Fruit fly (Drosophila melanogaster) whole organism, embryonic: ENCODE data around the gene Nepl3.

Source experiments
- Asciz ChIP-seq: fragments of 200-800 bp; sonication (Bioruptor generic); optimal IDR thresholded peaks from 2 replicates; lab custom pipeline; 2017; ENCODE audit warnings: missing biosample characterization, mild to moderate bottlenecking, missing genetic modification characterization, missing genetic modification reagents
- C15 ChIP-seq: fragments of 200-800 bp; sonication (Bioruptor generic); IDR thresholded peaks from 3 replicates; pipeline ENCODE4 v1.3.6; 2022; ENCODE audit warnings: missing biosample characterization, missing genetic modification characterization
- CG10147 ChIP-seq: fragments of 200-800 bp; sonication (Bioruptor generic); optimal IDR thresholded peaks from 2 replicates; lab custom pipeline; 2019; ENCODE audit warnings: missing biosample characterization, mild to moderate bottlenecking, missing genetic modification characterization, moderate library complexity
- CG10321 ChIP-seq: fragments of 200-800 bp; sonication (Bioruptor generic); IDR thresholded peaks from 2 replicates; pipeline ENCODE4 v1.3.6; 2022; ENCODE audit warnings: missing biosample characterization, missing genetic modification characterization
- CG10543 ChIP-seq: fragments of 200-800 bp; sonication (Bioruptor generic); optimal IDR thresholded peaks from 3 replicates; lab custom pipeline; 2017; ENCODE audit warnings: missing biosample characterization, mild to moderate bottlenecking, missing genetic modification characterization, moderate library complexity
- CG11695 ChIP-seq: fragments of 200-800 bp; sonication (Bioruptor generic); IDR thresholded peaks from 3 replicates; pipeline ENCODE4 v1.3.6; 2022; ENCODE audit warnings: missing biosample characterization, missing genetic modification characterization
- CG11723 ChIP-seq: fragments of 200-800 bp; sonication (Bioruptor generic); optimal IDR thresholded peaks from 2 replicates; lab custom pipeline; 2017; ENCODE audit warnings: missing biosample characterization, mild to moderate bottlenecking, missing genetic modification characterization
- CG12071 ChIP-seq: fragments of 200-800 bp; sonication (Bioruptor generic); optimal IDR thresholded peaks from 3 replicates; lab custom pipeline; 2018; ENCODE audit warnings: missing biosample characterization, mild to moderate bottlenecking, missing genetic modification characterization
- CG12104 ChIP-seq: fragments of 200-800 bp; sonication (Bioruptor generic); optimal IDR thresholded peaks from 3 replicates; lab custom pipeline; 2016; ENCODE audit warnings: missing biosample characterization, missing genetic modification characterization
- CG12769 ChIP-seq: fragments of 200-800 bp; sonication (Bioruptor generic); optimal IDR thresholded peaks from 2 replicates; lab custom pipeline; 2019; ENCODE audit warnings: missing biosample characterization, mild to moderate bottlenecking, missing genetic modification characterization, moderate library complexity
- CG15269 ChIP-seq: fragments of 200-800 bp; sonication (Bioruptor generic); optimal IDR thresholded peaks from 2 replicates; lab custom pipeline; 2018; ENCODE audit warnings: missing biosample characterization, mild to moderate bottlenecking, missing genetic modification characterization, moderate library complexity
- CG15601 ChIP-seq: fragments of 200-800 bp; sonication (Bioruptor generic); optimal IDR thresholded peaks from 3 replicates; lab custom pipeline; 2019; ENCODE audit warnings: missing biosample characterization, mild to moderate bottlenecking, missing genetic modification characterization, moderate library complexity
- CG1647 ChIP-seq: fragments of 200-800 bp; sonication (Bioruptor generic); optimal IDR thresholded peaks from 3 replicates; lab custom pipeline; 2016; ENCODE audit warnings: missing biosample characterization, missing genetic modification characterization
- CG17186 ChIP-seq: fragments of 200-800 bp; sonication (Bioruptor generic); optimal IDR thresholded peaks from 3 replicates; lab custom pipeline; 2017; ENCODE audit warnings: missing biosample characterization, missing genetic modification reagents, missing genetic modification characterization
- CG17612 ChIP-seq: fragments of 200-800 bp; sonication (Bioruptor generic); IDR thresholded peaks from 2 replicates; pipeline ENCODE4 v1.3.6; 2022; ENCODE audit warnings: missing biosample characterization, missing genetic modification characterization
- CG18262 ChIP-seq: fragments of 200-800 bp; optimal IDR thresholded peaks from 3 replicates; lab custom pipeline; 2019; ENCODE audit warnings: missing biosample characterization, mild to moderate bottlenecking, missing genetic modification characterization, moderate library complexity
- CG2678 ChIP-seq: fragments of 200-800 bp; sonication (Bioruptor generic); optimal IDR thresholded peaks from 3 replicates; lab custom pipeline; 2019; ENCODE audit warnings: missing biosample characterization, mild to moderate bottlenecking, missing genetic modification characterization, moderate library complexity
- CG3163 ChIP-seq: fragments of 200-800 bp; sonication (Bioruptor generic); optimal IDR thresholded peaks from 3 replicates; lab custom pipeline; 2016; ENCODE audit warnings: missing biosample characterization, missing genetic modification characterization
- CG32532 ChIP-seq: fragments of 200-800 bp; sonication (Bioruptor generic); IDR thresholded peaks from 2 replicates; pipeline ENCODE4 v1.3.6; 2022; ENCODE audit warnings: missing biosample characterization, missing genetic modification characterization
- CG32772 ChIP-seq: fragments of 200-800 bp; sonication (Bioruptor generic); IDR thresholded peaks from 2 replicates; pipeline ENCODE4 v1.3.6; 2022; ENCODE audit warnings: missing biosample characterization, missing genetic modification characterization
- CG3281 ChIP-seq: fragments of 200-800 bp; sonication (Bioruptor generic); optimal IDR thresholded peaks from 3 replicates; lab custom pipeline; 2017; ENCODE audit warnings: missing biosample characterization, mild to moderate bottlenecking, missing genetic modification characterization
- CG6272 ChIP-seq: fragments of 200-800 bp; sonication (Bioruptor generic); IDR thresholded peaks from 2 replicates; pipeline ENCODE4 v1.3.6; 2022; ENCODE audit warnings: missing biosample characterization, missing genetic modification characterization
- CG6791 ChIP-seq: fragments of 200-800 bp; sonication (Bioruptor generic); IDR thresholded peaks from 3 replicates; pipeline ENCODE4 v1.3.6; 2022; ENCODE audit warnings: missing biosample characterization, missing genetic modification characterization; ENCODE audit not compliant: partially characterized antibody
- CG7556 ChIP-seq: fragments of 200-800 bp; sonication (Bioruptor generic); optimal IDR thresholded peaks from 2 replicates; lab custom pipeline; 2017; ENCODE audit warnings: missing biosample characterization, mild to moderate bottlenecking, missing genetic modification characterization
- CG8944 ChIP-seq: fragments of 200-800 bp; sonication (Bioruptor generic); optimal IDR thresholded peaks from 3 replicates; lab custom pipeline; 2016; ENCODE audit warnings: missing biosample characterization, missing genetic modification characterization
- CHES-1-like ChIP-seq: fragments of 200-800 bp; sonication (Bioruptor generic); optimal IDR thresholded peaks from 2 replicates; lab custom pipeline; 2016; ENCODE audit warnings: missing biosample characterization, missing genetic modification characterization
- CTCF ChIP-seq: fragments of 200-800 bp; sonication (Bioruptor generic); optimal IDR thresholded peaks from 2 replicates; lab custom pipeline; 2017; ENCODE audit warnings: missing biosample characterization, mild to moderate bottlenecking, missing genetic modification characterization, moderate library complexity
- D ChIP-seq, 2 experiments: fragments of 200-800 bp in 1 of 2; fragments of >200 bp in 1 of 2; sonication (Bioruptor generic) in 1 of 2; optimal IDR thresholded peaks; 2 replicates in 1 of 2; 3 replicates in 1 of 2; lab custom pipeline; 2017; ENCODE audit warnings: mild to moderate bottlenecking in 1 of 2, missing biosample characterization in 1 of 2, missing genetic modification characterization in 1 of 2, missing genetic modification reagents in 1 of 2
- Elba2 ChIP-seq: fragments of 200-800 bp; sonication (Bioruptor generic); optimal IDR thresholded peaks from 3 replicates; lab custom pipeline; 2016; ENCODE audit warnings: missing biosample characterization, missing genetic modification characterization
- Hey ChIP-seq: fragments of 200-800 bp; sonication (Bioruptor generic); optimal IDR thresholded peaks from 3 replicates; lab custom pipeline; 2018; ENCODE audit warnings: missing biosample characterization, mild to moderate bottlenecking, missing genetic modification characterization
- Hr3 ChIP-seq: fragments of 200-800 bp; sonication (Bioruptor generic); optimal IDR thresholded peaks from 3 replicates; lab custom pipeline; 2016; ENCODE audit warnings: missing biosample characterization, missing genetic modification characterization
- Hr39 ChIP-seq: fragments of >200 bp; optimal IDR thresholded peaks from 2 replicates; lab custom pipeline; 2017
- Kr ChIP-seq: fragments of 200-800 bp; sonication (Bioruptor generic); optimal IDR thresholded peaks from 2 replicates; lab custom pipeline; 2017; ENCODE audit warnings: missing biosample characterization, mild to moderate bottlenecking, missing genetic modification characterization
- Oli ChIP-seq: fragments of 200-800 bp; sonication (Bioruptor generic); optimal IDR thresholded peaks from 2 replicates; lab custom pipeline; 2018; ENCODE audit warnings: missing biosample characterization, mild to moderate bottlenecking, missing genetic modification characterization, moderate library complexity
- Six4 ChIP-seq: fragments of 200-800 bp; sonication (Bioruptor generic); optimal IDR thresholded peaks from 2 replicates; lab custom pipeline; 2016; ENCODE audit warnings: missing biosample characterization, missing genetic modification characterization
- ab ChIP-seq: fragments of 200-800 bp; sonication (Bioruptor generic); optimal IDR thresholded peaks from 2 replicates; lab custom pipeline; 2016; ENCODE audit warnings: missing biosample characterization, missing genetic modification characterization
- ap ChIP-seq: fragments of 200-800 bp; sonication (Bioruptor generic); IDR thresholded peaks from 2 replicates; pipeline ENCODE4 v1.3.6; 2022; ENCODE audit warnings: missing biosample characterization, missing genetic modification characterization
- az2 ChIP-seq: fragments of 200-800 bp; sonication (Bioruptor generic); optimal IDR thresholded peaks from 3 replicates; lab custom pipeline; 2016; ENCODE audit warnings: missing biosample characterization, missing genetic modification characterization
- chinmo ChIP-seq: fragments of 200-800 bp; sonication (Bioruptor generic); IDR thresholded peaks from 4 replicates; pipeline ENCODE4 v1.3.6; 2022; ENCODE audit warnings: missing biosample characterization, missing genetic modification characterization; ENCODE audit not compliant: partially characterized antibody
- dysf ChIP-seq: fragments of 200-800 bp; sonication (Bioruptor generic); IDR thresholded peaks from 3 replicates; pipeline ENCODE4 v1.3.6; 2022; ENCODE audit warnings: missing biosample characterization, missing genetic modification characterization
- emc ChIP-seq: fragments of 200-800 bp; sonication (Bioruptor generic); optimal IDR thresholded peaks from 2 replicates; lab custom pipeline; 2016; ENCODE audit warnings: missing biosample characterization, missing genetic modification characterization
- mam ChIP-seq: fragments of 200-800 bp; sonication (Bioruptor generic); optimal IDR thresholded peaks from 3 replicates; lab custom pipeline; 2016; ENCODE audit warnings: missing biosample characterization, missing genetic modification characterization
- p53 ChIP-seq: fragments of 200-800 bp; sonication (Bioruptor generic); optimal IDR thresholded peaks from 2 replicates; lab custom pipeline; 2016; ENCODE audit warnings: missing biosample characterization, missing genetic modification characterization
- pan ChIP-seq, 4 experiments: fragments of >200 bp in 3 of 4; fragments of 200-800 bp in 1 of 4; sonication (Bioruptor generic) in 1 of 4; optimal IDR thresholded peaks in 3 of 4; IDR thresholded peaks in 1 of 4; 2 replicates each; pipeline versions ENCODE4 v1.3.6 to Lab custom; 2017 to 2022; ENCODE audit warnings: missing biosample characterization in 2 of 4, missing genetic modification characterization in 2 of 4, mixed read lengths in 1 of 4
- rib ChIP-seq: fragments of 200-800 bp; sonication (Bioruptor generic); IDR thresholded peaks from 2 replicates; pipeline ENCODE4 v1.3.6; 2022; ENCODE audit warnings: missing biosample characterization, missing genetic modification characterization
- tin ChIP-seq: fragments of 200-800 bp; sonication (Bioruptor generic); optimal IDR thresholded peaks from 3 replicates; lab custom pipeline; 2016; ENCODE audit warnings: missing biosample characterization, missing genetic modification characterization
- tna ChIP-seq: fragments of 200-800 bp; sonication (Bioruptor generic); IDR thresholded peaks from 2 replicates; pipeline ENCODE4 v1.3.6; 2022; ENCODE audit warnings: missing biosample characterization, missing genetic modification characterization; ENCODE audit not compliant: partially characterized antibody
- wek ChIP-seq: fragments of 200-800 bp; sonication (Bioruptor generic); optimal IDR thresholded peaks from 3 replicates; lab custom pipeline; 2018; ENCODE audit warnings: missing biosample characterization, mild to moderate bottlenecking, missing genetic modification characterization, moderate library complexity
- zen2 ChIP-seq: fragments of 200-800 bp; sonication (Bioruptor generic); IDR thresholded peaks from 3 replicates; pipeline ENCODE4 v1.3.6; 2022; ENCODE audit warnings: missing biosample characterization, missing genetic modification characterization; ENCODE audit not compliant: partially characterized antibody
- zfh1 ChIP-seq: fragments of 200-800 bp; sonication (Bioruptor generic); IDR thresholded peaks from 3 replicates; pipeline ENCODE4 v1.3.6; 2022; ENCODE audit warnings: missing biosample characterization, missing genetic modification characterization

Gene Nepl3

dm6 chr2L:5043495-5044146 is 14.4 kb downstream of the Nepl3 start (continued):
- peak; percentile 56 for TF ChIP-seq CG15269
- no peak for TF ChIP-seq CG10321 (GFP tag; lab: Robert Waterston, UW)
- no peak for TF ChIP-seq CG10543
- TF ChIP-seq ab = no peak
- TF ChIP-seq CG3281 (GFP tag; lab: Kevin White, UChicago) = peak; percentile 40
- TF ChIP-seq tna (GFP tag; lab: Robert Waterston, UW) = no peak
- TF ChIP-seq CG12071 = no peak
- no peak for TF ChIP-seq zen2
- TF ChIP-seq CG2678 = peak; percentile 55
- TF ChIP-seq CHES-1-like (GFP tag; lab: Kevin White, UChicago) = no peak
- no peak for TF ChIP-seq emc
- peak; percentile 30 for TF ChIP-seq CG8944
- TF ChIP-seq CG11723 (GFP tag; lab: Kevin White, UChicago) = no peak
- TF ChIP-seq chinmo = 0 out of 4 replicates have a peak, but pooled peaks have one; percentile 40
- TF ChIP-seq Hr39 (lab: Kevin White, UChicago) = peak; percentile 93

dm6 chr2L:5043043-5043442 is 15.0 kb downstream of the Nepl3 start, which contains the start of the genes CG33995, CG44000 and CG44001:
Gene CG33995 (plus strand): TSS chr2L:5043270.
Gene CG44000 (plus strand): TSS chr2L:5043270.
Gene CG44001 (plus strand): TSS chr2L:5043270.
- peak; percentile 12 for TF ChIP-seq az2 (GFP tag; lab: Kevin White, UChicago)
- TF ChIP-seq Hey (tag; lab: Kevin White, UChicago) = no peak
- no peak for TF ChIP-seq CG17612 (GFP tag; lab: Robert Waterston, UW)
- TF ChIP-seq CG10147 = no peak
- TF ChIP-seq p53 (GFP tag; lab: Kevin White, UChicago) = peak; percentile 23
- TF ChIP-seq CG32532 = peak; percentile 59
- peak; percentile 51 for TF ChIP-seq mam (GFP tag; lab: Kevin White, UChicago)
- peak; percentile 67 for TF ChIP-seq CG17186
- TF ChIP-seq Elba2 (GFP tag; lab: Kevin White, UChicago) = no peak
- TF ChIP-seq CTCF (GFP tag; lab: Kevin White, UChicago) = no peak
- peak; percentile 30; the same call in 1 of the 3 replicates for TF ChIP-seq CG6791
- no peak for TF ChIP-seq Six4 (GFP tag; lab: Kevin White, UChicago)
- TF ChIP-seq wek (GFP tag; lab: Kevin White, UChicago) = no peak
- 0 out of 2 replicates have a peak, but pooled peaks have one; percentile 13 for TF ChIP-seq CG32772 (GFP tag; lab: Robert Waterston, UW)
- peak; percentile 61 for TF ChIP-seq CG12769 (tag; lab: Kevin White, UChicago)
- TF ChIP-seq CG15601 = peak; percentile 50
- no peak for TF ChIP-seq Asciz (GFP tag; lab: Kevin White, UChicago)
- TF ChIP-seq CG18262 (tag; lab: Kevin White, UChicago) = no peak
- TF ChIP-seq Oli (tag; lab: Kevin White, UChicago) = no peak
- peak; percentile 46 for TF ChIP-seq Hr3 (GFP tag; lab: Kevin White, UChicago)
- peak; percentile 16 for TF ChIP-seq CG1647 (GFP tag; lab: Kevin White, UChicago)
- peak; percentile 17 for TF ChIP-seq CG7556 (GFP tag; lab: Kevin White, UChicago)
- no peak for TF ChIP-seq dysf (GFP tag; lab: Robert Waterston, UW)
- no peak for TF ChIP-seq CG12104
- TF ChIP-seq Kr = no peak
- no peak for TF ChIP-seq C15
- TF ChIP-seq CHES-1-like (GFP tag; lab: Kevin White, UChicago) = peak; percentile 56
- no peak for TF ChIP-seq CG6272
- TF ChIP-seq ap = no peak
- TF ChIP-seq pan (optimal IDR thresholded peaks at IDR 0.05; lab: Kevin White, UChicago) = no peak
- peak in 1 of 2 experiments; percentile 22 for TF ChIP-seq pan (GFP tag; optimal IDR thresholded peaks at IDR 0.05 in 1 of 2, IDR thresholded peaks at IDR 0.05 in 1 of 2)
- no peak for TF ChIP-seq CG11695
- peak; percentile 77 for TF ChIP-seq rib
- no peak for TF ChIP-seq D (optimal IDR thresholded peaks at IDR 0.05; lab: Kevin White, UChicago)
- no peak for TF ChIP-seq D (GFP tag; optimal IDR thresholded peaks at IDR 0.05; lab: Kevin White, UChicago)
- peak; percentile 57; the same call in 2 of the 3 replicates for TF ChIP-seq zfh1 (GFP tag; lab: Robert Waterston, UW)
- TF ChIP-seq tin (GFP tag; lab: Kevin White, UChicago) = peak; percentile 53
- TF ChIP-seq CG3163 (GFP tag; lab: Kevin White, UChicago) = peak; percentile 15
